Worm (Caenorhabditis elegans) whole organism, L3 larva: ENCODE results near the gene C13C4.8.

Source experiments
- R02D3.7 ChIP-seq: fragments of 150-350 bp; optimal IDR thresholded peaks from 2 replicates; lab custom pipeline; 2014; ENCODE audit warnings: missing biosample characterization, missing genetic modification characterization
- ZK546.5 ChIP-seq: sonication (generic microtip); optimal IDR thresholded peaks from 2 replicates; lab custom pipeline; 2017; ENCODE audit warnings: missing biosample characterization, missing genetic modification characterization
- aly-2 ChIP-seq: fragments of 150-350 bp; optimal IDR thresholded peaks from 2 replicates; lab custom pipeline; 2014; ENCODE audit warnings: missing biosample characterization, missing genetic modification characterization
- ama-1 ChIP-seq: fragments of 150-350 bp; optimal IDR thresholded peaks from 2 replicates; lab custom pipeline; 2018
- ceh-28 ChIP-seq: fragments of 150-350 bp; optimal IDR thresholded peaks from 2 replicates; lab custom pipeline; 2014; ENCODE audit warnings: missing biosample characterization, missing genetic modification reagents, missing genetic modification characterization
- ceh-82 ChIP-seq: fragments of 150-350 bp; optimal IDR thresholded peaks from 2 replicates; lab custom pipeline; 2014; ENCODE audit warnings: missing biosample characterization, missing genetic modification characterization
- ceh-9 ChIP-seq: sonication (generic microtip); optimal IDR thresholded peaks from 2 replicates; lab custom pipeline; 2018; ENCODE audit warnings: missing biosample characterization, missing genetic modification characterization
- daf-12 ChIP-seq: fragments of 150-350 bp; optimal IDR thresholded peaks from 2 replicates; lab custom pipeline; 2014; ENCODE audit warnings: missing biosample characterization, missing genetic modification reagents, missing genetic modification characterization
- elt-1 ChIP-seq: fragments of 150-350 bp; optimal IDR thresholded peaks from 2 replicates; lab custom pipeline; 2014; ENCODE audit warnings: missing biosample characterization, missing genetic modification characterization
- elt-2 ChIP-seq: sonication (generic microtip); optimal IDR thresholded peaks from 2 replicates; lab custom pipeline; 2016; ENCODE audit warnings: missing genetic modification reagents, mild to moderate bottlenecking, missing genetic modification characterization, missing compliant biosample characterization
- elt-3 ChIP-seq, 3 experiments: fragments of 150-350 bp in 1 of 3; sonication (generic microtip) in 2 of 3; optimal IDR thresholded peaks; 2 replicates in 2 of 3; 4 replicates in 1 of 3; lab custom pipeline; 2014 to 2017; ENCODE audit warnings: missing biosample characterization in 3 of 3, missing genetic modification characterization in 3 of 3
- eor-1 ChIP-seq, 2 experiments: fragments of 150-350 bp; optimal IDR thresholded peaks; 2 replicates each; lab custom pipeline; 2014 to 2018; ENCODE audit warnings: missing biosample characterization in 2 of 2, missing genetic modification characterization in 2 of 2
- fkh-2 ChIP-seq: fragments of 150-350 bp; optimal IDR thresholded peaks from 2 replicates; lab custom pipeline; 2014; ENCODE audit warnings: missing biosample characterization, missing genetic modification reagents, missing genetic modification characterization
- fos-1 ChIP-seq: fragments of 150-350 bp; optimal IDR thresholded peaks from 2 replicates; lab custom pipeline; 2014; ENCODE audit warnings: missing biosample characterization, missing genetic modification characterization
- hmg-11 ChIP-seq: sonication (generic microtip); optimal IDR thresholded peaks from 2 replicates; lab custom pipeline; 2016; ENCODE audit warnings: missing genetic modification characterization, missing compliant biosample characterization
- jun-1 ChIP-seq: fragments of 150-350 bp; optimal IDR thresholded peaks from 2 replicates; lab custom pipeline; 2014; ENCODE audit warnings: missing biosample characterization, missing genetic modification reagents, missing genetic modification characterization
- lin-39 ChIP-seq: fragments of 150-350 bp; optimal IDR thresholded peaks from 2 replicates; lab custom pipeline; 2018; ENCODE audit warnings: missing biosample characterization, missing genetic modification reagents, missing genetic modification characterization
- lsy-12 ChIP-seq: sonication (generic microtip); optimal IDR thresholded peaks from 2 replicates; lab custom pipeline; 2016; ENCODE audit warnings: mild to moderate bottlenecking, missing genetic modification characterization, missing compliant biosample characterization
- mml-1 ChIP-seq: fragments of 150-350 bp; sonication (generic microtip); optimal IDR thresholded peaks from 3 replicates; lab custom pipeline; 2014; ENCODE audit warnings: missing biosample characterization, missing genetic modification characterization
- nfya-1 ChIP-seq: sonication (generic microtip); optimal IDR thresholded peaks from 2 replicates; lab custom pipeline; 2017; ENCODE audit warnings: missing genetic modification characterization, mild to moderate bottlenecking, missing compliant biosample characterization, antibody characterized with exemption, moderate library complexity; ENCODE audit not compliant: insufficient read depth
- nhr-12 ChIP-seq: fragments of 150-350 bp; optimal IDR thresholded peaks from 2 replicates; lab custom pipeline; 2014; ENCODE audit warnings: missing biosample characterization, missing genetic modification characterization
- nhr-25 ChIP-seq: sonication (generic microtip); optimal IDR thresholded peaks from 2 replicates; lab custom pipeline; 2017; ENCODE audit warnings: missing biosample characterization, missing genetic modification characterization
- nhr-28 ChIP-seq: fragments of 150-350 bp; optimal IDR thresholded peaks from 2 replicates; lab custom pipeline; 2014; ENCODE audit warnings: missing biosample characterization, missing genetic modification characterization
- nhr-43 ChIP-seq: sonication (generic microtip); optimal IDR thresholded peaks from 2 replicates; lab custom pipeline; 2016; ENCODE audit warnings: mild to moderate bottlenecking, missing genetic modification characterization, missing compliant biosample characterization; ENCODE audit not compliant: poor library complexity, severe bottlenecking
- nhr-76 ChIP-seq: fragments of 150-350 bp; sonication (generic microtip); optimal IDR thresholded peaks from 5 replicates; lab custom pipeline; 2014; ENCODE audit warnings: missing biosample characterization, missing genetic modification characterization
- pha-4 ChIP-seq: fragments of 150-350 bp; optimal IDR thresholded peaks from 2 replicates; lab custom pipeline; 2014; ENCODE audit warnings: missing biosample characterization, missing genetic modification reagents, missing genetic modification characterization
- pqm-1 ChIP-seq: fragments of 150-350 bp; optimal IDR thresholded peaks from 2 replicates; lab custom pipeline; 2017; ENCODE audit warnings: missing biosample characterization, missing genetic modification characterization, inconsistent platforms
- snpc-4 ChIP-seq: fragments of 150-350 bp; optimal IDR thresholded peaks from 2 replicates; lab custom pipeline; 2014; ENCODE audit warnings: missing biosample characterization, missing genetic modification characterization
- tbx-2 ChIP-seq: sonication (generic microtip); optimal IDR thresholded peaks from 2 replicates; lab custom pipeline; 2016; ENCODE audit warnings: mild to moderate bottlenecking, missing genetic modification characterization, missing compliant biosample characterization
- unc-39 ChIP-seq: sonication (generic microtip); optimal IDR thresholded peaks from 4 replicates; lab custom pipeline; 2017; ENCODE audit warnings: missing biosample characterization, missing genetic modification characterization
- unc-62 ChIP-seq: fragments of 150-350 bp; sonication (generic microtip); optimal IDR thresholded peaks from 4 replicates; lab custom pipeline; 2014; ENCODE audit warnings: missing biosample characterization, missing genetic modification reagents, missing genetic modification characterization
- zag-1 ChIP-seq: fragments of 150-350 bp; optimal IDR thresholded peaks from 2 replicates; lab custom pipeline; 2014; ENCODE audit warnings: missing biosample characterization, missing genetic modification characterization

Gene C13C4.8

ce11 chrV:12085867-12086634, 31.8 kb upstream of the C13C4.8 start:
- TF ChIP-seq ceh-28 (tag; lab: Kevin White, UChicago) (peak; percentile 11), lin-39 (tag; lab: Kevin White, UChicago) (no peak), unc-39 (tag; lab: Kevin White, UChicago) (no peak), lsy-12 (tag; lab: Kevin White, UChicago) (no peak), nhr-43 (no peak), daf-12 (tag; lab: Kevin White, UChicago) (no peak), ceh-82 (tag; lab: Kevin White, UChicago) (no peak), aly-2 (tag; lab: Kevin White, UChicago) (no peak), pha-4 (tag; lab: Kevin White, UChicago) (peak; percentile 43), R02D3.7 (peak; percentile 25), elt-1 (no peak), elt-2 (peak; percentile 57), elt-3 (tag; optimal IDR thresholded peaks at IDR 0.05; lab: Kevin White, UChicago) (peak; percentile 54 to 91 (median 58)), tbx-2 (tag; lab: Kevin White, UChicago) (no peak), pqm-1 (tag; lab: Kevin White, UChicago) (peak; percentile 48)

ce11 chrV:12086934-12087333, 30.9 kb upstream of the C13C4.8 start, which contains the start of gene gana-1:
Gene gana-1 (plus strand): TSS chrV:12087234.
- TF ChIP-seq nhr-76 (tag; lab: Kevin White, UChicago), result no peak
- no peak for TF ChIP-seq ceh-9
- TF ChIP-seq R02D3.7, result no peak
- TF ChIP-seq hmg-11 (tag; lab: Kevin White, UChicago), result no peak
- TF ChIP-seq unc-62 (GFP tag; lab: Kevin White, UChicago), result no peak
- no peak for TF ChIP-seq nfya-1 (tag; lab: Kevin White, UChicago)
- TF ChIP-seq ceh-28 (tag; lab: Kevin White, UChicago), result no peak
- no peak for TF ChIP-seq lsy-12 (tag; lab: Kevin White, UChicago)
- no peak for TF ChIP-seq nhr-28 (tag; lab: Kevin White, UChicago)
- no peak for TF ChIP-seq mml-1 (tag; lab: Kevin White, UChicago)
- TF ChIP-seq snpc-4, result no peak
- no peak for TF ChIP-seq ama-1 (lab: Kevin White, UChicago)
- TF ChIP-seq zag-1 (tag; lab: Kevin White, UChicago), result no peak
- TF ChIP-seq nhr-43, result no peak
- TF ChIP-seq fkh-2 (tag; lab: Kevin White, UChicago), result no peak
- no peak for TF ChIP-seq ZK546.5 (tag; lab: Kevin White, UChicago)

ce11 chrV:12088773-12089172, 29.0 kb upstream of the C13C4.8 start, which contains the start of gene R07B7.12:
Gene R07B7.12 (plus strand): TSS chrV:12089073.
- TF ChIP-seq eor-1 (tag; optimal IDR thresholded peaks at IDR 0.05; lab: Kevin White, UChicago) (no peak), nhr-76 (tag; lab: Kevin White, UChicago) (no peak), elt-1 (no peak), nhr-12 (tag; lab: Kevin White, UChicago) (no peak), pqm-1 (tag; lab: Kevin White, UChicago) (no peak), fkh-2 (tag; lab: Kevin White, UChicago) (no peak)

- TF ChIP-seq jun-1, result peak; percentile 53
- peak; percentile 87 for TF ChIP-seq pha-4 (tag; lab: Kevin White, UChicago)
- peak; percentile 59 for TF ChIP-seq elt-2
- TF ChIP-seq pqm-1 (tag; lab: Kevin White, UChicago), result peak; percentile 70
- TF ChIP-seq tbx-2 (tag; lab: Kevin White, UChicago), result no peak
- TF ChIP-seq nhr-28 (tag; lab: Kevin White, UChicago), result no peak
- TF ChIP-seq nhr-25 (tag; lab: Kevin White, UChicago), result no peak
- no peak for TF ChIP-seq fos-1 (tag; lab: Kevin White, UChicago)
- no peak for TF ChIP-seq nfya-1 (tag; lab: Kevin White, UChicago)
Measured at ce11 chrV:12091759-12092158, 26.0 kb upstream of the C13C4.8 start, which contains the start of gene nhr-206. Gene nhr-206 (plus strand): TSS chrV:12092006.

ce11 chrV:12094030-12094429, 23.8 kb upstream of the C13C4.8 start, which contains the start of gene nhr-208:
Gene nhr-208 (plus strand): TSS chrV:12094317.
- TF ChIP-seq pqm-1 (tag; lab: Kevin White, UChicago) (peak; percentile 52), nfya-1 (tag; lab: Kevin White, UChicago) (no peak), elt-2 (peak; percentile 16), nhr-28 (tag; lab: Kevin White, UChicago) (no peak)
